Worm (Caenorhabditis elegans): ENCODE data around the gene svop-1.

DNA sequence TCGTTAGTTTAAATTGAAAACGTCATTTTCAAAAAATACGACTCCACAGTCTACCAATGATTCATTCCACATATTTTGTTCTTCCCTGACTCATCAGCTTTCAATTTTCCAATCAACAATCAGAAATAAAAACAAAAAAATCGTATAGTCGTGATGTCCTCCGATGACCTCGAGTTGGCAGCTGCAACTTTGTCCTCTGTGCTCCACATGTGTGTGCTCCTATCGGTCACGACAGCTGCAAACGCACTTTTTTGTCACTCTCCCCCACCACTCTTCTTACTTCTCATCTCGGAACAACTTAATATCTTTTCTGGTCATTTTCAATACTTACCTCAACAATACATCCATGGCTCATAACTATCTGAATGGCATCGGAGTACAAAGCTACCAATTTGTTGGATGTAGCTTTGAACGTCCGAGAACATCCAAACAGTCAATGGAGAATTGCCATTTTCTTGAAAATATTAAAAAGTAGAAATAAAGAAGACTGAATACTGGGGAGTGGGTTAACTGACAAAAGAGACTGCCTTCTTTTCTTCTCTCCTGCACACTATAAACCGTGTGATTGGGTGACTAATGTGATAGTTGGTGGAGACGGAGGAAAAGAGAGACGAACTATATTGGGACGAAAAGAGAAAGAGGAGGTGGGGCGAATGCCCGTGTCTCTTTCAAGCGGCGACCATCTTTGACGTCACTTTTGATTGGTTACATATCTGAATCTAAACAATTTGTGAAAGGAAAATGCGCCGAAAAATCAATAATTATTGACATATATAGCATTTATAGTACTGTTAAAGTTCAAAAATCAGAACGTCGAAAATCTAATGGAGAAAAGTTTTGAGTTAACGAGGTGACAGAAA, 18.1 kb downstream of the svop-1 start:
- TF ChIP-seq pha-4 (tag; optimal IDR thresholded peaks at IDR 0.05) (peak; percentile 42), snpc-4 (tag; optimal IDR thresholded peaks at IDR 0.05) (no peak)
